Worm (Caenorhabditis elegans) whole organism, L4 larva: ENCODE measurements around the gene F35D2.3.
A peak's percentile ranks its signal among the peaks of the same experiment; 100 is the strongest.

Source experiments
- aly-2 ChIP-seq: sonication (generic microtip); optimal IDR thresholded peaks from 2 replicates; lab custom pipeline; 2018; ENCODE audit warnings: missing biosample characterization, missing genetic modification characterization
- ceh-28 ChIP-seq: fragments of 150-350 bp; optimal IDR thresholded peaks from 2 replicates; lab custom pipeline; 2014; ENCODE audit warnings: missing biosample characterization, missing genetic modification reagents, missing genetic modification characterization
- ceh-44 ChIP-seq: fragments of 200-800 bp; sonication (Bioruptor generic); IDR thresholded peaks from 2 replicates; pipeline ENCODE4 v1.3.6; 2022; ENCODE audit warnings: missing genetic modification reagents, missing genetic modification characterization, missing compliant biosample characterization
- egl-27 ChIP-seq: sonication (generic microtip); optimal IDR thresholded peaks from 3 replicates; lab custom pipeline; 2017; ENCODE audit warnings: missing biosample characterization, missing genetic modification reagents, missing genetic modification characterization
- lin-13 ChIP-seq: fragments of 150-350 bp; optimal IDR thresholded peaks from 2 replicates; lab custom pipeline; 2014; ENCODE audit warnings: missing biosample characterization, missing genetic modification reagents, missing genetic modification characterization
- lin-15B ChIP-seq: fragments of 150-350 bp; sonication (generic microtip); optimal IDR thresholded peaks from 3 replicates; lab custom pipeline; 2014; ENCODE audit warnings: missing biosample characterization, missing genetic modification characterization
- pha-4 ChIP-seq, 2 experiments: fragments of 150-350 bp in 1 of 2; fragments of 200-800 bp in 1 of 2; sonication (Bioruptor generic) in 1 of 2; IDR thresholded peaks in 1 of 2; optimal IDR thresholded peaks in 1 of 2; 2 replicates each; pipeline versions ENCODE4 v1.3.6 to Lab custom; 2014 to 2022; ENCODE audit warnings: missing genetic modification characterization in 2 of 2, missing genetic modification reagents in 2 of 2, missing biosample characterization in 1 of 2, missing compliant biosample characterization in 1 of 2
- unc-62 ChIP-seq, 3 experiments: fragments of 150-350 bp in 1 of 3; sonication (generic microtip); optimal IDR thresholded peaks in 2 of 3; peaks in 1 of 3; 1 replicate in 1 of 3; 2 replicates in 2 of 3; lab custom pipeline; 2014 to 2017; ENCODE audit warnings: missing biosample characterization in 3 of 3, missing genetic modification characterization in 3 of 3, missing genetic modification reagents in 3 of 3, missing genotype in 1 of 3

DNA sequence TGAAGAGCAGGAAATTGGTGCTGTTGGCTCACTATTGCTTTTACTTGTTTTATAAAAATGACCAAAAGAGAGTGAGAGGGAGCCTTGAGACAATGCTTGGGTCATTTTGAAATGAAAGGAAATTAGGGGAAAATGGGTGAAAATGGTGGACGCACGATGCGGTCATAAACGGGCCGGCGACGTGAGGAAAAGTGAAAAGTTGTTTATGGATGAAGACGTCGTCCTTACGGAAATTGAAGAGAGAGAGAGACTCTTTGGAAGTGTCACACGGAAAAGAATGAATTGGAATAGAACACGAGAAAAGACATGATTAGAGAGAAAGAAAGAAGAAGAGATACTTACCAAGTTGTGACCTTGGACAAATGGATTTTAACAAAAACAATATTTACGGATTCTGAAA, 51.1 kb downstream of the F35D2.3 start:
- TF ChIP-seq lin-15B (no peak), lin-13 (GFP tag; lab: Kevin White, UChicago) (no peak), egl-27 (tag; lab: Kevin White, UChicago) (no peak), ceh-28 (tag; lab: Kevin White, UChicago) (no peak), aly-2 (tag; lab: Kevin White, UChicago) (no peak), pha-4 (GFP tag; IDR thresholded peaks at IDR 0.05; lab: Robert Waterston, UW) (no peak), pha-4 (tag; optimal IDR thresholded peaks at IDR 0.05; lab: Kevin White, UChicago) (no peak), ceh-44 (GFP tag; lab: Robert Waterston, UW) (no peak), unc-62 (GFP tag; optimal IDR thresholded peaks at IDR 0.05 in 1 of 2; lab: Kevin White, UChicago) (peak in 1 of 2 experiments; percentile 70), unc-62 (tag; optimal IDR thresholded peaks at IDR 0.05; lab: Kevin White, UChicago) (no peak)
